Fruit fly (Drosophila melanogaster) whole organism, prepupa: ENCODE data around the gene Sqor.

ENCODE experiments used
- Blimp-1 ChIP-seq: fragments of 200-800 bp; sonication (Bioruptor generic); optimal IDR thresholded peaks from 3 replicates; lab custom pipeline; 2017; ENCODE audit warnings: missing biosample characterization, missing genetic modification characterization, mild to moderate bottlenecking, moderate library complexity, missing genetic modification reagents
- CG10669 ChIP-seq: fragments of 200-800 bp; sonication (Bioruptor generic); optimal IDR thresholded peaks from 3 replicates; lab custom pipeline; 2018; ENCODE audit warnings: missing biosample characterization, mild to moderate bottlenecking, missing genetic modification characterization, moderate library complexity
- CG11294 ChIP-seq: fragments of 200-800 bp; sonication (Bioruptor generic); IDR thresholded peaks from 2 replicates; pipeline ENCODE4 v1.3.6; 2022; ENCODE audit warnings: missing biosample characterization, missing genetic modification characterization
- CG11902 ChIP-seq: fragments of 200-800 bp; sonication (Bioruptor generic); optimal IDR thresholded peaks from 3 replicates; lab custom pipeline; 2016; ENCODE audit warnings: missing biosample characterization, missing genetic modification characterization
- CG16779 ChIP-seq: fragments of 200-800 bp; sonication (Bioruptor generic); optimal IDR thresholded peaks from 3 replicates; lab custom pipeline; 2017; ENCODE audit warnings: missing biosample characterization, mild to moderate bottlenecking, missing genetic modification characterization
- Gug ChIP-seq: fragments of 200-800 bp; sonication (Bioruptor generic); IDR thresholded peaks from 2 replicates; pipeline ENCODE4 v1.3.6; 2022; ENCODE audit warnings: missing biosample characterization, missing genetic modification characterization
- Hr39 ChIP-seq: fragments of 200-800 bp; sonication (Bioruptor generic); optimal IDR thresholded peaks from 2 replicates; lab custom pipeline; 2016; ENCODE audit warnings: missing biosample characterization, missing genetic modification characterization
- Lpt ChIP-seq: fragments of 200-800 bp; sonication (Bioruptor generic); optimal IDR thresholded peaks from 3 replicates; lab custom pipeline; 2016; ENCODE audit warnings: missing biosample characterization, missing genetic modification characterization
- topi ChIP-seq: fragments of 200-800 bp; sonication (Bioruptor generic); optimal IDR thresholded peaks from 3 replicates; lab custom pipeline; 2016; ENCODE audit warnings: missing biosample characterization, missing genetic modification characterization

DNA sequence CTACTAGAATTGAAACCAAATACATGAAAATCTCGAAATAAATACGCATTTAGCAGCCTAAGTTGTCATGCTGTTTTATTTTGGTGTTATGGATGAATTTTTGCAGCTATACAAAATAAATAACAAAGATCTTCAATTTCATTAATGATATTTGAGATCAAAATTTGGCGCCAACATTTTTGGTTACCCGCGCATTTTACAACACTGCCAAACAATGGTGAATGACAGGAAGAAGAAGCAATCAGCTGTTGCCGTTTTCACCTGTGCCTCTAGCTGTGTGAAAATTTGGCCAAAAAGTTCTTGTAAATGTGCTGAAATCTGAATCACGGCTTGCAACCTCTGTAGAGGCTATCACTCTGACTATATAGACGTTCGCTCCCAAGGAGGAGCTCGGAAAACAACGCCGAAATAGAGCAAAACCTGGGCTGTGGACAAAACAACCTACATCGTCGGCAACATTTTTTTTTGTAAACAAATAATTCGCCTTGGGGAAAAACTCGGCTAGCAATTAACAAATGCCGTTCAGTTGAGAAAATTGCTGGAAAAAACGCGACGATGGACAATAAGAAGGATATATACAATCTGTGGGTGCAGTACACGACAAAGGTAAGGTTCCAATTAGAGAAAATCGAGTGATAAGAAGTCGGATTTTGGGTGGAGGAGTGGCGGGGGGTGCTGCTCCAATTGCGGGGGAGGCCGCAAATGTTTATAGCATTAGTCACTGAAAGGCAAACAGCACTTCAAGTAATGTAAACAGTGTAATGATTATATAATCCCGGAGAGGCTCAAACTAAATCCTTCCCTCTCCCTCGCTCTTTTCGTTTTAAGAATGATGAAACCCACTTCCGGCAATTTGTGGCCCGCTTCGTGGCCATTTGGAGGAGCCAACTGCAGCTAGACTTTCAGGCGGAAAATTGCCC lies 46.0 kb upstream of the Sqor start, which contains the start of gene CG43367:
- TF ChIP-seq Gug (GFP tag; lab: Robert Waterston, UW) = no peak
- TF ChIP-seq CG11902 (GFP tag; lab: Kevin White, UChicago) = no peak
- TF ChIP-seq CG10669 (GFP tag; lab: Kevin White, UChicago) = no peak
- TF ChIP-seq CG16779 (tag; lab: Kevin White, UChicago) = no peak
- TF ChIP-seq Lpt = no peak
- TF ChIP-seq Hr39 (GFP tag; lab: Kevin White, UChicago) = no peak
- TF ChIP-seq CG11294 (GFP tag; lab: Robert Waterston, UW) = no peak
- no peak for TF ChIP-seq topi
- no peak for TF ChIP-seq Blimp-1 (GFP tag; lab: Kevin White, UChicago)
